Worm (Caenorhabditis elegans): Measurements from ENCODE around the gene C16C8.7.
"Not testable (repeated sequence)": the region's sequence is repeated elsewhere in the genome, so short reads cannot be mapped to it uniquely, and the experiment has no call there.

The C16C8.7 gene

DNA sequence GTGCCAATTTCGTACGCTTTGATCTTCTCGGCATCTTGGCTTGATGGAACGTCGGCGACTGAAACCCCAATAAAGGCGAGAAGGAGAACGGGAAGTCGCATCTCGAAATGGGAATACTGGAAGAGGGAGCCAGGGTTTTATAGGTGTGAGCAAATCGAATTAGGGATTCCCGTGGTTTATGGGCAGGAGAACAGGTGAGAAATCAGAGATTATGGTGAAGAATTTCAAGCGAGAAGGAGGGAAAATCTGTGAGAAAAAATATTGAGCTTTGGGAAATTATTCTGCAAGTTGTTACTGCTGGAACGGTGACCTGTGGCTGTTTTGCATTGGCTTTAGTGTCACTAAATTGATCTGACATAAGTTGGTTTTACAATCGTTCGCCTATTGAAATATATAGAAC, 11.7 kb upstream of the C16C8.7 start, which contains the start of gene Y49F6B.13:
Gene Y49F6B.13 (minus strand): TSS at position 101 of the 400 bp plus-strand sequence.
- no peak for TF ChIP-seq lin-39 (tag; optimal IDR thresholded peaks at IDR 0.05)
- no peak for TF ChIP-seq C34F6.9 (tag; optimal IDR thresholded peaks at IDR 0.05)
- no peak for TF ChIP-seq sem-4 (tag; optimal IDR thresholded peaks at IDR 0.05)
- TF ChIP-seq R02D3.7 (tag; optimal IDR thresholded peaks at IDR 0.05): no peak
- TF ChIP-seq lin-11 (tag; optimal IDR thresholded peaks at IDR 0.05): no peak
- TF ChIP-seq skn-1 (tag; optimal IDR thresholded peaks at IDR 0.05): no peak
- no peak for TF ChIP-seq unc-55 (GFP tag; optimal IDR thresholded peaks at IDR 0.05)
- TF ChIP-seq elt-1 (tag; optimal IDR thresholded peaks at IDR 0.05): no peak
- TF ChIP-seq sma-3 (GFP tag; optimal IDR thresholded peaks at IDR 0.05): no peak

DNA sequence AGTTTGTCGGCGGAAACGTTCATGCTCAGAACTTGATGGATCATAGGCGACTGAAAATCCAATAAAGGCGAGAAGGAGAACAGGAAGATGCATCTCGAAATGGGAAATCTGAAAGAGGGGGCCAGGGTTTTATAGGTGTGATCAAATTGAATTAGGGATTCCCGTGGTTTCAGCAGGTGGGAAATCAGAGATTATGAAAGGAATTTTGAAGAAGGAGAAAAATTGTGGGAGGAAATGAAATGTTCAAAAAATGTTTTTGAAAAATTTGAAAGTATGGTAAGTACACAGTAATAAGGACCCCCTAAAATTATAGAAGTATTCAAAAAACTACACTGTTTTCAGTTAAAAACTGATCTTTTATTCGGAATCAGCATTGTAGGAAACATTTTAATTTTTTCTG, 10.6 kb upstream of the C16C8.7 start, which contains the start of gene Y49F6B.20:
Gene Y49F6B.20 (minus strand): TSS at position 101 of the 400 bp plus-strand sequence.
- no peak for TF ChIP-seq elt-1 (tag; optimal IDR thresholded peaks at IDR 0.05)
- TF ChIP-seq ceh-82 (tag; optimal IDR thresholded peaks at IDR 0.05): no peak
- no peak for TF ChIP-seq ZK546.5 (tag; optimal IDR thresholded peaks at IDR 0.05)
- TF ChIP-seq nhr-10 (tag; optimal IDR thresholded peaks at IDR 0.05): no peak
- no peak for TF ChIP-seq nhr-77 (tag; optimal IDR thresholded peaks at IDR 0.05)
- TF ChIP-seq gmeb-1 (tag; optimal IDR thresholded peaks at IDR 0.05): no peak
- no peak for TF ChIP-seq unc-55 (GFP tag; optimal IDR thresholded peaks at IDR 0.05)

DNA sequence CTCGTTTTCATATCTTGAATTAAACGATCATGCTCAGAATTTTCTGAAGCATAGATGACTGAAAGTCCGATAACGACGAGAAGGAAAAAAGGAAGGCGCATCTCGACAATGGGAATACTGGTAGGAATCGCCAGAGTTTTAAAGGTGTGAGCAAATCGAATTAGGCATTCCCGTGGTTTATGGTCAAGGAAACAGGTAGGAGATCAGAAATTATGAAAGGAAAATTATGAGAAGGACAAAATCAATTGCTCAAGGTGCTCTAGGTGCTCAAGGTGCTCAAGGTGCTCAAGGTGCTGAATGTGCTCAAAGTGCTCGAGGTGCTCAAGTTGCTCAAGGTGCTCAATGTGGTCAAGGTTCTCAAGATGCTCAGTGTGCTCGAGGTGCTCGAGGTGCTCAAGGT, 4.6 kb upstream of the C16C8.7 start, which contains the start of gene C16C8.10:
Gene C16C8.10 (minus strand): TSS at position 101 of the 400 bp plus-strand sequence.
- not testable (repeated sequence) for TF ChIP-seq blmp-1 (tag; optimal IDR thresholded peaks at IDR 0.05; ENCODE audit: insufficient read depth); egl-27 (tag; optimal IDR thresholded peaks at IDR 0.05); mab-5 (tag; optimal IDR thresholded peaks at IDR 0.05)

DNA sequence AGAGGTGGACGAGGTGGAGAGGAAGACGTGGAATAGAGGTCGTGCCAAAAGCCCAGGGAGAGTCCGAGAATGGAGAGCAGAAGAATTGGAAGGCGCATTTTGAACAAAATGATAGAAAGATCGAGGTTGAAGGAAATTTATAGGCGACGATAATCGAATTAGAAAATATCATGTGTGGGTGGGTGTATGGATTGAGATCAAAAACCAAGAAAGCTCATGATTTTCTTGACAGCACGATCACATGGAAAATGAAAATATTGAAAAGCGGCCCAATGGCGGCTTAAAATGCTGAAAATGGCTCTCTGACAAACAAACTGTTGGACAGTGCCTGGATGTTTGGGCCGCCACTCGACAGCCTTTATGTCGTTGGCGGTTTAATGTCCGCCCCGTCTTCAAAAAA, 3.1 kb upstream of the C16C8.7 start, which contains the start of gene C16C8.9:
Gene C16C8.9 (minus strand): TSS at position 101 of the 400 bp plus-strand sequence.
- no peak for TF ChIP-seq unc-62 (GFP tag; optimal IDR thresholded peaks at IDR 0.05)
- no peak for TF ChIP-seq C34F6.9 (tag; optimal IDR thresholded peaks at IDR 0.05)
- TF ChIP-seq zag-1 (tag; optimal IDR thresholded peaks at IDR 0.05): no peak
- TF ChIP-seq Y55F3AM.14 (GFP tag; optimal IDR thresholded peaks at IDR 0.05): no peak
- TF ChIP-seq skn-1 (tag; optimal IDR thresholded peaks at IDR 0.05): no peak
- TF ChIP-seq nhr-11 (tag; optimal IDR thresholded peaks at IDR 0.05): no peak
- TF ChIP-seq gmeb-1 (tag; optimal IDR thresholded peaks at IDR 0.05): no peak
- no peak for TF ChIP-seq ama-1 (optimal IDR thresholded peaks at IDR 0.05)
- no peak for TF ChIP-seq ceh-82 (tag; optimal IDR thresholded peaks at IDR 0.05)
- no peak for TF ChIP-seq ZK546.5 (tag; optimal IDR thresholded peaks at IDR 0.05)
- no peak for TF ChIP-seq snpc-4 (tag; optimal IDR thresholded peaks at IDR 0.05)
- TF ChIP-seq F13H6.1 (tag; optimal IDR thresholded peaks at IDR 0.05): no peak
- TF ChIP-seq lin-13 (GFP tag; optimal IDR thresholded peaks at IDR 0.05): no peak
- TF ChIP-seq nhr-129 (tag; optimal IDR thresholded peaks at IDR 0.05): no peak

DNA sequence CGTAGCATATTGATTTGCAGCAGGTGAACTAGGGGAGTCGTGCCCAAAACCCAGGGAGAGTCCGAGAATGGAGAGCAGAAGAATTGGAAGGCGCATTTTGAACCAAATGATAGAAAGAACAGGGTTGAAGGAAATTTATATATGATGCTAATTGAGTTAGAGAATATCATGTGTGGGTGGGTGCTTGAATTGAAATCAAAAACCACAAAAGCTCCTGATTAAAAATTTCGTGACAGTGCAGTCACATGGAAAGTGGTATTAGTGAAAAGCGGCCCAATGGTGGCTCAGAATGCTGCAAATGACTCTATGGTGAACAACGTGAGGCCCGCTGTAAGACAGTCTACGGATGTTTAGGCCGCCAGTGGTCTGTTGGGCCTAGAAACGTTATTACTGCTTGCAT, 1.6 kb upstream of the C16C8.7 start, which contains the start of gene C16C8.8:
Gene C16C8.8 (minus strand): TSS at position 101 of the 400 bp plus-strand sequence.
- TF ChIP-seq snpc-4 (tag; optimal IDR thresholded peaks at IDR 0.05) (no peak), mbf-1 (tag; optimal IDR thresholded peaks at IDR 0.05) (no peak), crh-2 (tag; optimal IDR thresholded peaks at IDR 0.05) (no peak), peb-1 (tag; optimal IDR thresholded peaks at IDR 0.05) (no peak), ceh-16 (tag; optimal IDR thresholded peaks at IDR 0.05) (no peak), mdl-1 (tag; optimal IDR thresholded peaks at IDR 0.05) (no peak), nhr-10 (tag; optimal IDR thresholded peaks at IDR 0.05) (no peak), zag-1 (tag; optimal IDR thresholded peaks at IDR 0.05) (no peak), lin-13 (GFP tag; optimal IDR thresholded peaks at IDR 0.05) (no peak), nhr-25 (tag; optimal IDR thresholded peaks at IDR 0.05) (no peak), ZK546.5 (tag; optimal IDR thresholded peaks at IDR 0.05) (no peak), sem-4 (tag; optimal IDR thresholded peaks at IDR 0.05) (no peak)

DNA sequence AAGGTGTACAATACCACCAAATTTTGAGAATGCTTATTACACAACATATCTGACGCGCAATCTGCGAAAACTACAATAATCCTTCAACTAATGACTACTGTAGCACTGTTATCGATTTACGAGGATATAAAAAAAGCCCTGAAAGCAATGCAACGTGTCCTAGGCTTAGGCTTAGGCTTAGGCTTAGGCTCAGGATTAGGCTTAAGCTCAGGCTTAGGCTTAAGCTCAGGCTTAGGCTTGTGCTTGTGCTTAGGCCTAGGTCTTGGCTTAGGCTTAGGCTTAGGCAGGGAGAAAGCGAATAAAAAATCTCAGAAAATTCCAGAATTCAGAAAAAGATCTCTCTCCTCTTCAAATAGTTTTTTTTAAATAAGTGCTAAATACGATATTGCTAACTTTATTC, 749 bp downstream of the C16C8.7 start:
- TF ChIP-seq ztf-1 (GFP tag; conservative IDR thresholded peaks at IDR 0.05): no peak
- TF ChIP-seq nhr-237 (tag; optimal IDR thresholded peaks at IDR 0.05): no peak
- TF ChIP-seq elt-1 (tag; optimal IDR thresholded peaks at IDR 0.05): no peak
- TF ChIP-seq C34F6.9 (tag; optimal IDR thresholded peaks at IDR 0.05): no peak
- TF ChIP-seq lsy-2 (tag; optimal IDR thresholded peaks at IDR 0.05): no peak
- no peak for TF ChIP-seq Y55F3AM.14 (GFP tag; optimal IDR thresholded peaks at IDR 0.05)
- TF ChIP-seq skn-1 (tag; optimal IDR thresholded peaks at IDR 0.05): no peak
- TF ChIP-seq ama-1 (optimal IDR thresholded peaks at IDR 0.05): no peak
- no peak for TF ChIP-seq sma-9 (GFP tag; optimal IDR thresholded peaks at IDR 0.05)
- no peak for TF ChIP-seq sma-9 (tag; optimal IDR thresholded peaks at IDR 0.05)
- TF ChIP-seq mbf-1 (tag; optimal IDR thresholded peaks at IDR 0.05): no peak
- TF ChIP-seq nhr-77 (tag; optimal IDR thresholded peaks at IDR 0.05): no peak
- TF ChIP-seq nhr-6 (tag; optimal IDR thresholded peaks at IDR 0.05): no peak
- no peak for TF ChIP-seq peb-1 (tag; optimal IDR thresholded peaks at IDR 0.05)
- no peak for TF ChIP-seq sma-3 (GFP tag; optimal IDR thresholded peaks at IDR 0.05)

All from whole organism, L2 larva.